Fruit fly (Drosophila melanogaster) whole organism, embryonic: Measurements from ENCODE around the gene Liprin-alpha.

Experiments
- CG9932 ChIP-seq: fragments of 200-800 bp; sonication (Bioruptor generic); IDR thresholded peaks from 2 replicates; pipeline ENCODE4 v1.3.6; 2022; ENCODE audit warnings: missing biosample characterization, missing genetic modification characterization
- ERR ChIP-seq: fragments of 200-800 bp; sonication (Bioruptor generic); optimal IDR thresholded peaks from 2 replicates; lab custom pipeline; 2016; ENCODE audit warnings: missing biosample characterization, missing genetic modification characterization
- cg ChIP-seq: fragments of 200-800 bp; sonication (Bioruptor generic); optimal IDR thresholded peaks from 3 replicates; lab custom pipeline; 2019; ENCODE audit warnings: missing biosample characterization, mild to moderate bottlenecking, missing genetic modification characterization, moderate library complexity

DNA sequence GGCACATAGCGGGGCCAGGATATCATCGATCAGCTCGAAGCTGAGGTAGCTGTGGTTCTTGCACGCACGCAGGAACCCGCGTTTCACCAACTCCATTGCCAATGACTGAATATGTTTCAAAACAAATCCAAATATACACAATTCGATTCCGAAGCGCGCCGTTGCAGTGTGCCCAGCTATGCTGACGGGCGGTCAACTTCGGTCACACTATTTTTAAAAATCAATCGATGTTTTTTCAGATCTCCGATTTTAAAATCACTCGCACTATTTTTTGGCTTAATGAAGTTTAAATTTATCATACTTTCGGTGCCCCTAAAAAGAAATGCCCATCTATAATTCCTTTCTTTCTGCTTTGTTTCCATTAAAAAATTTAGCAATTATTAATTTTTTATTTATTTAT is 46.2 kb upstream of the Liprin-alpha start, which contains the start of gene Nse1:
- no peak for TF ChIP-seq CG9932 (GFP tag; lab: Robert Waterston, UW)
- TF ChIP-seq ERR (GFP tag; lab: Kevin White, UChicago) = no peak
- no peak for TF ChIP-seq cg
